Worm (Caenorhabditis elegans): ENCODE data around the gene trp-2.

DNA sequence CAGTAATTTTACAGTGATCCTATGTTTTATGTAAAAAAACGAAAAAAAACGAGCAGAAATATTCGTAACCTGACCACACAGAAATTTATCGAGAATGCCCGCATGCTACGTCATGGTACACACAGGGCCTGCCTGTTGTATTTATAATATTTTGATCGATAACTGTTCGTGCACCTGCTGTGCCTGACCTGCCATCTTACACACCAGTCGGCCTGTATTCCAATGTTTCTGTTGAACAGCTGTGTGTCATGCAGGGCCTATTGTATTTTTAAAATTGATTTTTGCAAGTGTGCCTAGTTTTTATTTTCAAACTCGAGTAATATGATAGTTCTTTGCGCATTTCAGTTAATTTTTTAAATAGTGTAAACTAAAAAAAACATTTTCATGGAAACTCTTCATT is 25.4 kb upstream of the trp-2 start:
- TF ChIP-seq flt-1 (GFP tag; IDR thresholded peaks at IDR 0.05), result no peak
- TF ChIP-seq ets-7 (tag; optimal IDR thresholded peaks at IDR 0.05), result no peak
- no peak for TF ChIP-seq tbx-11 (GFP tag; IDR thresholded peaks at IDR 0.05)
- TF ChIP-seq tra-4 (tag; optimal IDR thresholded peaks at IDR 0.05), result no peak
- no peak for TF ChIP-seq ama-1 (optimal IDR thresholded peaks at IDR 0.05)
- TF ChIP-seq scrt-1 (GFP tag; IDR thresholded peaks at IDR 0.05), result no peak
- no peak for TF ChIP-seq ceh-36 (tag; optimal IDR thresholded peaks at IDR 0.05)
- TF ChIP-seq pes-1 (GFP tag; IDR thresholded peaks at IDR 0.05), result no peak
